Fruit fly (Drosophila melanogaster) whole organism, embryonic: Measurements from ENCODE around the gene numb.

Source experiments
- Bteb2 ChIP-seq: fragments of 200-800 bp; sonication (Bioruptor generic); optimal IDR thresholded peaks from 2 replicates; lab custom pipeline; 2016; ENCODE audit warnings: missing biosample characterization, missing genetic modification characterization
- CG10366 ChIP-seq: fragments of 200-800 bp; sonication (Bioruptor generic); IDR thresholded peaks from 2 replicates; pipeline ENCODE4 v1.3.6; 2022; ENCODE audit warnings: missing biosample characterization, missing genetic modification characterization
- CG11093 ChIP-seq: fragments of 200-800 bp; sonication (Bioruptor generic); IDR thresholded peaks from 3 replicates; pipeline ENCODE4 v1.3.6; 2022; ENCODE audit warnings: missing biosample characterization, missing genetic modification characterization
- CG11723 ChIP-seq: fragments of 200-800 bp; sonication (Bioruptor generic); optimal IDR thresholded peaks from 2 replicates; lab custom pipeline; 2017; ENCODE audit warnings: missing biosample characterization, mild to moderate bottlenecking, missing genetic modification characterization
- CG13287 ChIP-seq: fragments of 200-800 bp; sonication (Bioruptor generic); IDR thresholded peaks from 2 replicates; pipeline ENCODE4 v1.3.6; 2022; ENCODE audit warnings: missing biosample characterization, missing genetic modification characterization; ENCODE audit not compliant: partially characterized antibody
- CG14014 ChIP-seq: fragments of 200-800 bp; sonication (Bioruptor generic); IDR thresholded peaks from 2 replicates; pipeline ENCODE4 v1.3.6; 2022; ENCODE audit warnings: missing biosample characterization, missing genetic modification characterization
- CG1529 ChIP-seq: fragments of 200-800 bp; sonication (Bioruptor generic); optimal IDR thresholded peaks from 3 replicates; lab custom pipeline; 2018; ENCODE audit warnings: missing biosample characterization, missing genetic modification characterization
- CG16815 ChIP-seq: fragments of 200-800 bp; sonication (Bioruptor generic); optimal IDR thresholded peaks from 3 replicates; lab custom pipeline; 2017; ENCODE audit warnings: missing biosample characterization, mild to moderate bottlenecking, missing genetic modification characterization
- CG17829 ChIP-seq: fragments of 200-800 bp; optimal IDR thresholded peaks from 2 replicates; lab custom pipeline; 2019; ENCODE audit warnings: missing biosample characterization, mild to moderate bottlenecking, missing genetic modification characterization, moderate library complexity
- CG18011 ChIP-seq: fragments of 200-800 bp; sonication (Bioruptor generic); optimal IDR thresholded peaks from 2 replicates; lab custom pipeline; 2017; ENCODE audit warnings: missing biosample characterization, missing genetic modification characterization, mild to moderate bottlenecking, moderate library complexity, missing genotype
- CG2120 ChIP-seq: fragments of 200-800 bp; sonication (Bioruptor generic); optimal IDR thresholded peaks from 3 replicates; lab custom pipeline; 2016; ENCODE audit warnings: missing biosample characterization, missing genetic modification characterization
- CG2202 ChIP-seq: fragments of 200-800 bp; sonication (Bioruptor generic); optimal IDR thresholded peaks from 2 replicates; lab custom pipeline; 2018; ENCODE audit warnings: missing biosample characterization, mild to moderate bottlenecking, missing genetic modification characterization
- CG2712 ChIP-seq: fragments of 200-800 bp; optimal IDR thresholded peaks from 3 replicates; lab custom pipeline; 2019; ENCODE audit warnings: missing biosample characterization, mild to moderate bottlenecking, missing genetic modification characterization, moderate library complexity
- CG31224 ChIP-seq: fragments of 200-800 bp; sonication (Bioruptor generic); IDR thresholded peaks from 2 replicates; pipeline ENCODE4 v1.3.6; 2022; ENCODE audit warnings: missing biosample characterization, missing genetic modification characterization
- CG33213 ChIP-seq: fragments of 200-800 bp; sonication (Bioruptor generic); optimal IDR thresholded peaks from 3 replicates; lab custom pipeline; 2016; ENCODE audit warnings: missing biosample characterization, missing genetic modification characterization
- CG4282 ChIP-seq: fragments of 200-800 bp; sonication (Bioruptor generic); optimal IDR thresholded peaks from 2 replicates; lab custom pipeline; 2016; ENCODE audit warnings: missing biosample characterization, missing genetic modification characterization
- CG4360 ChIP-seq: fragments of 200-800 bp; sonication (Bioruptor generic); IDR thresholded peaks from 2 replicates; pipeline ENCODE4 v1.3.6; 2022; ENCODE audit warnings: missing biosample characterization, missing genetic modification characterization
- CG6765 ChIP-seq: fragments of 200-800 bp; sonication (Bioruptor generic); optimal IDR thresholded peaks from 3 replicates; lab custom pipeline; 2017; ENCODE audit warnings: missing biosample characterization, mild to moderate bottlenecking, missing genetic modification characterization
- CG7556 ChIP-seq: fragments of 200-800 bp; sonication (Bioruptor generic); optimal IDR thresholded peaks from 2 replicates; lab custom pipeline; 2017; ENCODE audit warnings: missing biosample characterization, mild to moderate bottlenecking, missing genetic modification characterization
- CG7839 ChIP-seq: fragments of 200-800 bp; sonication (Bioruptor generic); optimal IDR thresholded peaks from 3 replicates; lab custom pipeline; 2018; ENCODE audit warnings: missing biosample characterization, mild to moderate bottlenecking, missing genetic modification characterization, moderate library complexity
- Dfd ChIP-seq, 2 experiments: fragments of >200 bp; optimal IDR thresholded peaks; 2 replicates each; lab custom pipeline; 2017; ENCODE audit warnings: missing biosample characterization in 2 of 2, missing genetic modification characterization in 2 of 2
- Dip2 ChIP-seq: fragments of 200-800 bp; sonication (Bioruptor generic); IDR thresholded peaks from 2 replicates; pipeline ENCODE4 v1.3.6; 2022; ENCODE audit warnings: missing biosample characterization, missing genetic modification characterization
- Fer2 ChIP-seq: fragments of 200-800 bp; sonication (Bioruptor generic); optimal IDR thresholded peaks from 2 replicates; lab custom pipeline; 2018; ENCODE audit warnings: missing biosample characterization, mild to moderate bottlenecking, missing genetic modification characterization, moderate library complexity
- GATAe ChIP-seq: fragments of 200-800 bp; sonication (Bioruptor generic); conservative IDR thresholded peaks from 2 replicates; pipeline ENCODE4 v1.3.6; 2022; ENCODE audit warnings: missing biosample characterization, missing genetic modification characterization
- Hand ChIP-seq: fragments of 200-800 bp; sonication (Bioruptor generic); optimal IDR thresholded peaks from 2 replicates; lab custom pipeline; 2017; ENCODE audit warnings: mild to moderate bottlenecking, missing biosample characterization, missing genetic modification reagents, missing genetic modification characterization
- Hmx ChIP-seq: fragments of 200-800 bp; sonication (Bioruptor generic); optimal IDR thresholded peaks from 2 replicates; lab custom pipeline; 2016; ENCODE audit warnings: missing biosample characterization, missing genetic modification characterization
- Lhr ChIP-seq: fragments of 200-800 bp; sonication (Bioruptor generic); optimal IDR thresholded peaks from 3 replicates; lab custom pipeline; 2017; ENCODE audit warnings: mild to moderate bottlenecking, missing biosample characterization, missing genetic modification reagents, missing genetic modification characterization
- Mrtf ChIP-seq: fragments of 200-800 bp; sonication (Bioruptor generic); IDR thresholded peaks from 3 replicates; pipeline ENCODE4 v1.3.6; 2022; ENCODE audit warnings: missing biosample characterization, missing genetic modification characterization
- Nf-YC ChIP-seq: fragments of 200-800 bp; optimal IDR thresholded peaks from 3 replicates; lab custom pipeline; 2019; ENCODE audit warnings: missing biosample characterization, mild to moderate bottlenecking, missing genetic modification characterization, moderate library complexity
- Sox100B ChIP-seq: fragments of 200-800 bp; sonication (Bioruptor generic); optimal IDR thresholded peaks from 3 replicates; lab custom pipeline; 2018; ENCODE audit warnings: missing biosample characterization, mild to moderate bottlenecking, missing genetic modification characterization
- bigmax ChIP-seq: fragments of 200-800 bp; sonication (Bioruptor generic); optimal IDR thresholded peaks from 2 replicates; lab custom pipeline; 2018; ENCODE audit warnings: missing biosample characterization, mild to moderate bottlenecking, missing genetic modification characterization
- cato ChIP-seq: fragments of 200-800 bp; sonication (Bioruptor generic); optimal IDR thresholded peaks from 2 replicates; lab custom pipeline; 2016; ENCODE audit warnings: missing biosample characterization, missing genetic modification characterization, borderline replicate concordance
- caup ChIP-seq: fragments of 200-800 bp; sonication (Bioruptor generic); optimal IDR thresholded peaks from 3 replicates; lab custom pipeline; 2017; ENCODE audit warnings: missing biosample characterization, mild to moderate bottlenecking, missing genetic modification characterization, moderate library complexity; ENCODE audit not compliant: severe bottlenecking
- chif ChIP-seq, 2 experiments: fragments of 200-800 bp; sonication (Bioruptor generic); optimal IDR thresholded peaks; 3 replicates each; lab custom pipeline; 2016; ENCODE audit warnings: missing biosample characterization in 2 of 2, missing genetic modification characterization in 2 of 2
- dan ChIP-seq: fragments of 200-800 bp; sonication (Bioruptor generic); IDR thresholded peaks from 2 replicates; pipeline ENCODE4 v1.3.6; 2022; ENCODE audit warnings: missing biosample characterization, missing genetic modification characterization
- danr ChIP-seq: fragments of 200-800 bp; sonication (Bioruptor generic); IDR thresholded peaks from 2 replicates; pipeline ENCODE4 v1.3.6; 2022; ENCODE audit warnings: missing biosample characterization, missing genetic modification characterization
- dati ChIP-seq: fragments of 200-800 bp; sonication (Bioruptor generic); IDR thresholded peaks from 2 replicates; pipeline ENCODE4 v1.3.6; 2022; ENCODE audit warnings: missing biosample characterization, missing genetic modification characterization
- dysf ChIP-seq: fragments of 200-800 bp; sonication (Bioruptor generic); IDR thresholded peaks from 3 replicates; pipeline ENCODE4 v1.3.6; 2022; ENCODE audit warnings: missing biosample characterization, missing genetic modification characterization
- exex ChIP-seq: fragments of 200-800 bp; sonication (Bioruptor generic); optimal IDR thresholded peaks from 4 replicates; lab custom pipeline; 2018; ENCODE audit warnings: missing biosample characterization, mild to moderate bottlenecking, missing genetic modification characterization, moderate library complexity
- maf-S ChIP-seq: fragments of 200-800 bp; sonication (Bioruptor generic); optimal IDR thresholded peaks from 2 replicates; lab custom pipeline; 2016; ENCODE audit warnings: missing biosample characterization, missing genetic modification characterization
- mld ChIP-seq: fragments of 200-800 bp; sonication (Bioruptor generic); IDR thresholded peaks from 3 replicates; pipeline ENCODE4 v1.3.6; 2022; ENCODE audit warnings: missing biosample characterization, missing genetic modification characterization; ENCODE audit not compliant: partially characterized antibody
- nmo ChIP-seq: fragments of 200-800 bp; sonication (Bioruptor generic); optimal IDR thresholded peaks from 2 replicates; lab custom pipeline; 2018; ENCODE audit warnings: missing biosample characterization, mild to moderate bottlenecking, missing genetic modification characterization, moderate library complexity
- pan ChIP-seq, 4 experiments: fragments of >200 bp in 3 of 4; fragments of 200-800 bp in 1 of 4; sonication (Bioruptor generic) in 1 of 4; optimal IDR thresholded peaks in 3 of 4; IDR thresholded peaks in 1 of 4; 2 replicates each; pipeline versions ENCODE4 v1.3.6 to Lab custom; 2017 to 2022; ENCODE audit warnings: missing biosample characterization in 2 of 4, missing genetic modification characterization in 2 of 4, mixed read lengths in 1 of 4
- rib ChIP-seq: fragments of 200-800 bp; sonication (Bioruptor generic); IDR thresholded peaks from 2 replicates; pipeline ENCODE4 v1.3.6; 2022; ENCODE audit warnings: missing biosample characterization, missing genetic modification characterization
- row ChIP-seq: fragments of 200-800 bp; sonication (Bioruptor generic); IDR thresholded peaks from 3 replicates; pipeline ENCODE4 v1.3.6; 2022; ENCODE audit warnings: missing biosample characterization, missing genetic modification characterization
- sim ChIP-seq: fragments of 200-800 bp; sonication (Bioruptor generic); IDR thresholded peaks from 2 replicates; pipeline ENCODE4 v1.3.6; 2022; ENCODE audit warnings: missing biosample characterization, missing genetic modification characterization
- sug ChIP-seq: fragments of 200-800 bp; optimal IDR thresholded peaks from 2 replicates; lab custom pipeline; 2019; ENCODE audit warnings: missing biosample characterization, mild to moderate bottlenecking, missing genetic modification characterization, moderate library complexity
- usp ChIP-seq: fragments of >200 bp; optimal IDR thresholded peaks from 2 replicates; lab custom pipeline; 2017; ENCODE audit warnings: missing biosample characterization, missing genetic modification characterization
- wor ChIP-seq: fragments of 200-800 bp; sonication (Bioruptor generic); IDR thresholded peaks from 2 replicates; pipeline ENCODE4 v1.3.6; 2022; ENCODE audit warnings: missing biosample characterization, missing genetic modification characterization

The numb gene

dm6 chr2L:9498185-9498984, 61.1 kb downstream of the numb start (continued):
- TF ChIP-seq CG4282 (GFP tag; lab: Kevin White, UChicago) (no peak), CG4360 (GFP tag; lab: Robert Waterston, UW) (no peak), nmo (peak; percentile 78), Mrtf (GFP tag; lab: Robert Waterston, UW) (no peak), CG17829 (tag; lab: Kevin White, UChicago) (peak; percentile 70), CG2712 (tag; lab: Kevin White, UChicago) (peak; percentile 75), Hmx (GFP tag; lab: Kevin White, UChicago) (no peak), dan (GFP tag; lab: Robert Waterston, UW) (no peak), cato (peak; percentile 1), Nf-YC (tag; lab: Kevin White, UChicago) (no peak), maf-S (GFP tag; lab: Kevin White, UChicago) (peak; percentile 58), CG13287 (GFP tag; lab: Robert Waterston, UW) (no peak), CG10366 (GFP tag; lab: Robert Waterston, UW) (peak; percentile 64), sim (GFP tag; lab: Robert Waterston, UW) (peak; percentile 45; the same call in 1 of the 2 replicates), CG6765 (GFP tag; lab: Kevin White, UChicago) (peak; percentile 6), GATAe (GFP tag; lab: Robert Waterston, UW) (no peak; the same call in none of the 2 replicates), CG33213 (GFP tag; lab: Kevin White, UChicago) (peak; percentile 32), CG7839 (tag; lab: Kevin White, UChicago) (peak; percentile 82), caup (GFP tag; lab: Kevin White, UChicago) (peak; percentile 64), pan (optimal IDR thresholded peaks at IDR 0.05; lab: Kevin White, UChicago) (no peak), pan (GFP tag; optimal IDR thresholded peaks at IDR 0.05 in 1 of 2, IDR thresholded peaks at IDR 0.05 in 1 of 2) (peak in 1 of 2 experiments; percentile 79), mld (GFP tag; lab: Robert Waterston, UW) (no peak), Dfd (GFP tag; optimal IDR thresholded peaks at IDR 0.05; lab: Kevin White, UChicago) (no peak), danr (GFP tag; lab: Robert Waterston, UW) (peak; percentile 40; the same call in 1 of the 2 replicates), exex (tag; lab: Kevin White, UChicago) (peak; percentile 93), CG31224 (peak; percentile 51), Fer2 (no peak), rib (GFP tag; lab: Robert Waterston, UW) (peak; percentile 46), Dip2 (GFP tag; lab: Robert Waterston, UW) (no peak), CG14014 (peak; percentile 52; the same call in 1 of the 2 replicates), Sox100B (peak; percentile 49), usp (GFP tag; lab: Kevin White, UChicago) (no peak), CG11723 (no peak), wor (GFP tag; lab: Robert Waterston, UW) (no peak), dati (GFP tag; lab: Robert Waterston, UW) (no peak), dysf (GFP tag; lab: Robert Waterston, UW) (peak; percentile 81), Hand (GFP tag; lab: Kevin White, UChicago) (no peak), row (peak; percentile 87), CG11093 (GFP tag; lab: Robert Waterston, UW) (peak; percentile 46; the same call in 1 of the 3 replicates), CG2120 (GFP tag; lab: Kevin White, UChicago) (peak; percentile 79), bigmax (no peak), chif (GFP tag; optimal IDR thresholded peaks at IDR 0.05; lab: Kevin White, UChicago) (peak; percentile 30 to 68), CG16815 (GFP tag; lab: Kevin White, UChicago) (no peak), CG18011 (GFP tag; lab: Kevin White, UChicago) (no peak), CG1529 (GFP tag; lab: Kevin White, UChicago) (no peak), CG7556 (GFP tag; lab: Kevin White, UChicago) (peak; percentile 31), Lhr (GFP tag; lab: Kevin White, UChicago) (no peak), CG2202 (tag; lab: Kevin White, UChicago) (no peak), Bteb2 (no peak), sug (tag; lab: Kevin White, UChicago) (peak; percentile 89)
